Fruit fly (Drosophila melanogaster): ENCODE measurements around the gene Teh2.

dm6 chr3L:4173584-4173983, 14.2 kb downstream of the Teh2 start, which contains the start of gene CG18675:
- TF ChIP-seq CG8478 (optimal IDR thresholded peaks at IDR 0.05) (no peak), CTCF (optimal IDR thresholded peaks at IDR 0.05) (no peak)
